Worm (Caenorhabditis elegans) whole organism, L4 larva: Measurements from ENCODE around the gene C17H12.11.

ENCODE experiments used
- R02D3.7 ChIP-seq: fragments of 150-350 bp; sonication (generic microtip); optimal IDR thresholded peaks from 3 replicates; lab custom pipeline; 2014; ENCODE audit warnings: missing biosample characterization, missing genetic modification characterization
- ama-1 ChIP-seq: fragments of 150-350 bp; optimal IDR thresholded peaks from 2 replicates; lab custom pipeline; 2014; ENCODE audit warnings: inconsistent platforms, mixed read lengths
- egl-43 ChIP-seq: fragments of 200-800 bp; sonication (Bioruptor generic); IDR thresholded peaks from 2 replicates; pipeline ENCODE4 v1.3.6; 2022; ENCODE audit warnings: missing genetic modification reagents, missing genetic modification characterization, missing compliant biosample characterization

ce11 chrIV:6771556-6771955, 30.6 kb upstream of the C17H12.11 start:
- TF ChIP-seq ama-1 (lab: Kevin White, UChicago), result no peak
- no peak for TF ChIP-seq egl-43 (GFP tag; lab: Robert Waterston, UW)
- no peak for TF ChIP-seq R02D3.7
